Fruit fly (Drosophila melanogaster) whole organism, embryonic: ENCODE results near the gene CG14102.

Experiments
- Abd-B ChIP-seq: fragments of 200-800 bp; sonication (Bioruptor generic); optimal IDR thresholded peaks from 2 replicates; lab custom pipeline; 2018; ENCODE audit warnings: missing biosample characterization, mild to moderate bottlenecking, missing genetic modification characterization, moderate library complexity
- Atf6 ChIP-seq: fragments of 200-800 bp; sonication (Bioruptor generic); IDR thresholded peaks from 2 replicates; pipeline ENCODE4 v1.3.6; 2022; ENCODE audit warnings: missing biosample characterization, missing genetic modification characterization
- B-H1 ChIP-seq: fragments of 200-800 bp; sonication (Bioruptor generic); IDR thresholded peaks from 3 replicates; pipeline ENCODE4 v1.3.6; 2022; ENCODE audit warnings: missing biosample characterization, missing genetic modification characterization
- Bdp1 ChIP-seq: fragments of 200-800 bp; sonication (Bioruptor generic); optimal IDR thresholded peaks from 3 replicates; lab custom pipeline; 2016; ENCODE audit warnings: missing biosample characterization, missing genetic modification characterization
- CG1024 ChIP-seq: fragments of 200-800 bp; sonication (Bioruptor generic); IDR thresholded peaks from 2 replicates; pipeline ENCODE4 v1.3.6; 2022; ENCODE audit warnings: missing biosample characterization, missing genetic modification characterization
- CG1233 ChIP-seq: fragments of 200-800 bp; sonication (Bioruptor generic); optimal IDR thresholded peaks from 4 replicates; lab custom pipeline; 2018; ENCODE audit warnings: missing biosample characterization, mild to moderate bottlenecking, missing genetic modification characterization
- CG1647 ChIP-seq: fragments of 200-800 bp; sonication (Bioruptor generic); optimal IDR thresholded peaks from 3 replicates; lab custom pipeline; 2016; ENCODE audit warnings: missing biosample characterization, missing genetic modification characterization
- CG16813 ChIP-seq: fragments of 200-800 bp; sonication (Bioruptor generic); IDR thresholded peaks from 3 replicates; pipeline ENCODE4 v1.3.6; 2022; ENCODE audit warnings: missing biosample characterization, missing genetic modification characterization; ENCODE audit not compliant: partially characterized antibody
- CG17186 ChIP-seq: fragments of 200-800 bp; sonication (Bioruptor generic); optimal IDR thresholded peaks from 3 replicates; lab custom pipeline; 2017; ENCODE audit warnings: missing biosample characterization, missing genetic modification reagents, missing genetic modification characterization
- CG17328 ChIP-seq: fragments of 200-800 bp; sonication (Bioruptor generic); IDR thresholded peaks from 2 replicates; pipeline ENCODE4 v1.3.6; 2022; ENCODE audit warnings: missing biosample characterization, missing genetic modification characterization
- CG30020 ChIP-seq: fragments of 200-800 bp; optimal IDR thresholded peaks from 2 replicates; lab custom pipeline; 2019; ENCODE audit warnings: missing biosample characterization, mild to moderate bottlenecking, missing genetic modification characterization, moderate library complexity
- CG30403 ChIP-seq: fragments of 200-800 bp; sonication (Bioruptor generic); optimal IDR thresholded peaks from 3 replicates; lab custom pipeline; 2016; ENCODE audit warnings: missing biosample characterization, missing genetic modification characterization
- CG3838 ChIP-seq: fragments of 200-800 bp; sonication (Bioruptor generic); optimal IDR thresholded peaks from 3 replicates; lab custom pipeline; 2016; ENCODE audit warnings: missing biosample characterization, missing genetic modification characterization
- CG42726 ChIP-seq: fragments of 200-800 bp; sonication (Bioruptor generic); IDR thresholded peaks from 2 replicates; pipeline ENCODE4 v1.3.6; 2022; ENCODE audit warnings: missing biosample characterization, missing genetic modification characterization; ENCODE audit not compliant: partially characterized antibody
- CG4282 ChIP-seq: fragments of 200-800 bp; sonication (Bioruptor generic); optimal IDR thresholded peaks from 2 replicates; lab custom pipeline; 2016; ENCODE audit warnings: missing biosample characterization, missing genetic modification characterization
- CG6272 ChIP-seq: fragments of 200-800 bp; sonication (Bioruptor generic); IDR thresholded peaks from 2 replicates; pipeline ENCODE4 v1.3.6; 2022; ENCODE audit warnings: missing biosample characterization, missing genetic modification characterization
- Camta ChIP-seq: fragments of 200-800 bp; sonication (Bioruptor generic); optimal IDR thresholded peaks from 2 replicates; lab custom pipeline; 2016; ENCODE audit warnings: missing biosample characterization, missing genetic modification characterization
- Elba2 ChIP-seq: fragments of 200-800 bp; sonication (Bioruptor generic); optimal IDR thresholded peaks from 3 replicates; lab custom pipeline; 2016; ENCODE audit warnings: missing biosample characterization, missing genetic modification characterization
- HLH54F ChIP-seq: fragments of 200-800 bp; sonication (Bioruptor generic); optimal IDR thresholded peaks from 3 replicates; lab custom pipeline; 2016; ENCODE audit warnings: missing biosample characterization, missing genetic modification characterization
- HmgD ChIP-seq: fragments of 200-800 bp; sonication (Bioruptor generic); optimal IDR thresholded peaks from 3 replicates; lab custom pipeline; 2016; ENCODE audit warnings: missing biosample characterization, missing genetic modification characterization
- Jarid2 ChIP-seq: fragments of 200-800 bp; sonication (Bioruptor generic); optimal IDR thresholded peaks from 3 replicates; lab custom pipeline; 2017; ENCODE audit warnings: mild to moderate bottlenecking, missing biosample characterization, missing genetic modification reagents, missing genetic modification characterization
- NC2α ChIP-seq: fragments of 200-800 bp; sonication (Bioruptor generic); optimal IDR thresholded peaks from 2 replicates; lab custom pipeline; 2016; ENCODE audit warnings: missing biosample characterization, missing genetic modification characterization
- abd-A ChIP-seq: fragments of 200-800 bp; sonication (Bioruptor generic); optimal IDR thresholded peaks from 3 replicates; lab custom pipeline; 2019; ENCODE audit warnings: missing biosample characterization, mild to moderate bottlenecking, missing genetic modification characterization, moderate library complexity
- ap ChIP-seq: fragments of 200-800 bp; sonication (Bioruptor generic); IDR thresholded peaks from 2 replicates; pipeline ENCODE4 v1.3.6; 2022; ENCODE audit warnings: missing biosample characterization, missing genetic modification characterization
- bigmax ChIP-seq: fragments of 200-800 bp; sonication (Bioruptor generic); optimal IDR thresholded peaks from 2 replicates; lab custom pipeline; 2018; ENCODE audit warnings: missing biosample characterization, mild to moderate bottlenecking, missing genetic modification characterization
- cad ChIP-seq: fragments of >200 bp; optimal IDR thresholded peaks from 2 replicates; lab custom pipeline; 2017; ENCODE audit warnings: missing biosample characterization, missing genetic modification characterization
- cas ChIP-seq: fragments of 200-800 bp; sonication (Bioruptor generic); IDR thresholded peaks from 2 replicates; pipeline ENCODE4 v1.3.6; 2022; ENCODE audit warnings: missing biosample characterization, missing genetic modification characterization
- crc ChIP-seq: fragments of 200-800 bp; sonication (Bioruptor generic); optimal IDR thresholded peaks from 2 replicates; lab custom pipeline; 2016; ENCODE audit warnings: missing biosample characterization, missing genetic modification characterization
- dmrt11E ChIP-seq: fragments of 200-800 bp; sonication (Bioruptor generic); optimal IDR thresholded peaks from 3 replicates; lab custom pipeline; 2018; ENCODE audit warnings: missing biosample characterization, mild to moderate bottlenecking, missing genetic modification characterization, moderate library complexity
- en ChIP-seq: fragments of 200-800 bp; sonication (Bioruptor generic); optimal IDR thresholded peaks from 2 replicates; lab custom pipeline; 2016; ENCODE audit warnings: missing biosample characterization, missing genetic modification characterization
- fd102C ChIP-seq: fragments of 200-800 bp; sonication (Bioruptor generic); optimal IDR thresholded peaks from 2 replicates; lab custom pipeline; 2018; ENCODE audit warnings: missing biosample characterization, mild to moderate bottlenecking, missing genetic modification characterization, moderate library complexity
- gsb ChIP-seq: fragments of 200-800 bp; sonication (Bioruptor generic); IDR thresholded peaks from 2 replicates; pipeline ENCODE4 v1.3.6; 2022; ENCODE audit warnings: missing biosample characterization, missing genetic modification characterization
- gt ChIP-seq: fragments of 200-800 bp; sonication (Bioruptor generic); IDR thresholded peaks from 2 replicates; pipeline ENCODE4 v1.3.6; 2022; ENCODE audit warnings: missing biosample characterization, missing genetic modification characterization
- hbn ChIP-seq: fragments of 200-800 bp; sonication (Bioruptor generic); IDR thresholded peaks from 2 replicates; pipeline ENCODE4 v1.3.6; 2022; ENCODE audit warnings: missing biosample characterization, missing genetic modification characterization; ENCODE audit not compliant: partially characterized antibody
- her ChIP-seq: fragments of 200-800 bp; sonication (Bioruptor generic); optimal IDR thresholded peaks from 2 replicates; lab custom pipeline; 2016; ENCODE audit warnings: missing biosample characterization, missing genetic modification characterization
- hth ChIP-seq: fragments of >200 bp; optimal IDR thresholded peaks from 2 replicates; lab custom pipeline; 2017; ENCODE audit warnings: inconsistent platforms
- insv ChIP-seq, 2 experiments: fragments of 200-800 bp; sonication (Bioruptor generic); optimal IDR thresholded peaks; 3 replicates each; lab custom pipeline; 2016 to 2018; ENCODE audit warnings: missing biosample characterization in 2 of 2, missing genetic modification characterization in 2 of 2
- lola ChIP-seq, 3 experiments: fragments of >200 bp in 2 of 3; fragments of 200-800 bp in 1 of 3; sonication (Bioruptor generic) in 1 of 3; optimal IDR thresholded peaks; 2 replicates each; lab custom pipeline; 2017 to 2019; ENCODE audit warnings: missing biosample characterization in 3 of 3, missing genetic modification characterization in 3 of 3, mild to moderate bottlenecking in 1 of 3, moderate library complexity in 1 of 3
- luna ChIP-seq: fragments of 200-800 bp; sonication (Bioruptor generic); optimal IDR thresholded peaks from 2 replicates; lab custom pipeline; 2016; ENCODE audit warnings: missing biosample characterization, missing genetic modification characterization
- p53 ChIP-seq: fragments of 200-800 bp; sonication (Bioruptor generic); optimal IDR thresholded peaks from 2 replicates; lab custom pipeline; 2016; ENCODE audit warnings: missing biosample characterization, missing genetic modification characterization
- pnt ChIP-seq: fragments of 200-800 bp; sonication (Bioruptor generic); optimal IDR thresholded peaks from 3 replicates; lab custom pipeline; 2016; ENCODE audit warnings: missing biosample characterization, missing genetic modification characterization
- pzg ChIP-seq: fragments of 200-800 bp; sonication (Bioruptor generic); optimal IDR thresholded peaks from 3 replicates; lab custom pipeline; 2018; ENCODE audit warnings: missing biosample characterization, mild to moderate bottlenecking, missing genetic modification characterization, moderate library complexity
- sc ChIP-seq, 3 experiments: fragments of >200 bp in 2 of 3; fragments of 200-800 bp in 1 of 3; sonication (Bioruptor generic) in 1 of 3; optimal IDR thresholded peaks; 2 replicates in 2 of 3; 3 replicates in 1 of 3; lab custom pipeline; 2017; ENCODE audit warnings: mild to moderate bottlenecking in 1 of 3, missing biosample characterization in 1 of 3, missing genetic modification characterization in 1 of 3, missing genetic modification reagents in 1 of 3
- scrt ChIP-seq: fragments of 200-800 bp; sonication (Bioruptor generic); optimal IDR thresholded peaks from 2 replicates; lab custom pipeline; 2018; ENCODE audit warnings: missing biosample characterization, mild to moderate bottlenecking, missing genetic modification characterization, moderate library complexity
- sd ChIP-seq: fragments of 200-800 bp; sonication (Bioruptor generic); optimal IDR thresholded peaks from 3 replicates; lab custom pipeline; 2018; ENCODE audit warnings: missing biosample characterization, mild to moderate bottlenecking, missing genetic modification characterization, moderate library complexity
- seq ChIP-seq: fragments of 200-800 bp; sonication (Bioruptor generic); IDR thresholded peaks from 2 replicates; pipeline ENCODE4 v1.3.6; 2022; ENCODE audit warnings: missing biosample characterization, missing genetic modification characterization
- stwl ChIP-seq: fragments of 200-800 bp; sonication (Bioruptor generic); optimal IDR thresholded peaks from 3 replicates; lab custom pipeline; 2018; ENCODE audit warnings: missing biosample characterization, mild to moderate bottlenecking, missing genetic modification characterization, moderate library complexity
- sug ChIP-seq: fragments of 200-800 bp; optimal IDR thresholded peaks from 2 replicates; lab custom pipeline; 2019; ENCODE audit warnings: missing biosample characterization, mild to moderate bottlenecking, missing genetic modification characterization, moderate library complexity
- vvl ChIP-seq: fragments of 200-800 bp; sonication (Bioruptor generic); IDR thresholded peaks from 2 replicates; pipeline ENCODE4 v1.3.6; 2022; ENCODE audit warnings: missing biosample characterization, missing genetic modification characterization
- zf30C ChIP-seq: fragments of 200-800 bp; sonication (Bioruptor generic); optimal IDR thresholded peaks from 3 replicates; lab custom pipeline; 2018; ENCODE audit warnings: missing biosample characterization, mild to moderate bottlenecking, missing genetic modification characterization

The CG14102 gene

DNA sequence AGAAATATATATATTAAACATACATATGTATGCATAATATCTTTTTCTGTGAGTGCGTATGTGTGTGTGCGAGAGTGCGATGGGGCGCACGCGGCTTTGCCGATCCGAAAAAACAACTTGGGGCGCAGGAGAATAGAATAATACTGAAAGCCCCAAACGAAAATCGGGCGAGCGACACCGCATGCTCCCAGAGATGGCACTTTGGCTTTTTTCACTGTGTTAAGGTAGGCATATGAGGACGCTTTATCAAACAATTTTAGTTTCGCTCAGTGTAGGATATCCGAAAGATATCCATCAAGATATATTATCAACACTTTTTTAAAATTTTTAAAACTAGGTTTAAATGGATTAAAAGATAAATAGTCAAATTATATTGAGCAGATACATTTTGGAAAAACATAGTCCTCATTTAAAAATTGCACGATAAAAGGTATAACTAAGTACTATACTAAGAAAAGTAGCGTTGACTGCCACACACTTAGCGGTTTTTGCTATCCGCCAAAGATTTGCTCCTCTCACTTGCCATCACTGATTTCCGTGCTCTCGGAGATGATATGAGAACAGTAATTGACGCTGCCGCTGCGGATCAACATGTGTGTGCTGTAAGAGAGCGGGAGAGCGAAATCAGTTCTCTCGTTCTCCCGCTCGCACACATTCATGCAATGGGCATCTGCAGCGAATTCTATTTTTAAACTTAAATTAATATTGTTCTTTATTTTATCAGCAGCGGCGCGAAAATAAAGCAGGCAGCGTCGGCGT lies 10.0 kb downstream of the CG14102 start (continued):
- no peak for TF ChIP-seq HmgD (GFP tag; lab: Kevin White, UChicago)
- TF ChIP-seq sd, result peak; percentile 34
- TF ChIP-seq Atf6 (GFP tag; lab: Robert Waterston, UW), result peak; percentile 69
- no peak for TF ChIP-seq crc
- peak; percentile 6 for TF ChIP-seq NC2α
- no peak for TF ChIP-seq sc (optimal IDR thresholded peaks at IDR 0.05; lab: Kevin White, UChicago)
- TF ChIP-seq sc (GFP tag; optimal IDR thresholded peaks at IDR 0.05; lab: Kevin White, UChicago), result no peak
- peak; percentile 24 for TF ChIP-seq sug (tag; lab: Kevin White, UChicago)
- peak; percentile 42 for TF ChIP-seq p53 (GFP tag; lab: Kevin White, UChicago)
- no peak for TF ChIP-seq CG16813
- peak; percentile 19 for TF ChIP-seq CG3838
- no peak for TF ChIP-seq CG4282 (GFP tag; lab: Kevin White, UChicago)
- TF ChIP-seq hbn (GFP tag; lab: Robert Waterston, UW), result no peak
- TF ChIP-seq CG42726, result no peak
- no peak for TF ChIP-seq CG17186 (GFP tag; lab: Kevin White, UChicago)
- peak; percentile 57 for TF ChIP-seq HLH54F
- no peak for TF ChIP-seq B-H1 (GFP tag; lab: Robert Waterston, UW)
- TF ChIP-seq CG1647 (GFP tag; lab: Kevin White, UChicago), result peak; percentile 24
- TF ChIP-seq zf30C (GFP tag; lab: Kevin White, UChicago), result peak; percentile 75
- no peak for TF ChIP-seq scrt (GFP tag; lab: Kevin White, UChicago)
- no peak for TF ChIP-seq CG1024 (GFP tag; lab: Robert Waterston, UW)
- TF ChIP-seq luna (GFP tag; lab: Kevin White, UChicago), result no peak
- TF ChIP-seq Elba2 (GFP tag; lab: Kevin White, UChicago), result no peak
- no peak for TF ChIP-seq seq (GFP tag; lab: Robert Waterston, UW)
- TF ChIP-seq CG30403 (GFP tag; lab: Kevin White, UChicago), result peak; percentile 88
- TF ChIP-seq hth (lab: Kevin White, UChicago), result no peak
- no peak for TF ChIP-seq pzg (GFP tag; lab: Kevin White, UChicago)
- TF ChIP-seq CG17328 (GFP tag; lab: Robert Waterston, UW), result peak; percentile 4; the same call in 1 of the 2 replicates
- TF ChIP-seq Bdp1 (GFP tag; lab: Kevin White, UChicago), result peak; percentile 40
- TF ChIP-seq stwl (tag; lab: Kevin White, UChicago), result no peak
- TF ChIP-seq lola (GFP tag; optimal IDR thresholded peaks at IDR 0.05; lab: Kevin White, UChicago), result peak in 1 of 3 experiments; percentile 74
- TF ChIP-seq Abd-B (GFP tag; lab: Kevin White, UChicago), result peak; percentile 33
- TF ChIP-seq her (GFP tag; lab: Kevin White, UChicago), result no peak
- no peak for TF ChIP-seq CG6272 (GFP tag; lab: Robert Waterston, UW)
- no peak; the same call in 1 of the 2 replicates for TF ChIP-seq vvl
- TF ChIP-seq gt (GFP tag; lab: Robert Waterston, UW), result no peak
- no peak for TF ChIP-seq bigmax (GFP tag; lab: Kevin White, UChicago)
- peak in 1 of 2 experiments; percentile 45 for TF ChIP-seq insv (GFP tag; optimal IDR thresholded peaks at IDR 0.05; lab: Kevin White, UChicago)
- TF ChIP-seq gsb (GFP tag; lab: Robert Waterston, UW), result no peak
- no peak for TF ChIP-seq cad (GFP tag; lab: Kevin White, UChicago)
- peak; percentile 19 for TF ChIP-seq en (GFP tag; lab: Kevin White, UChicago)
- peak; percentile 85 for TF ChIP-seq Jarid2
- TF ChIP-seq abd-A, result peak; percentile 14
- peak; percentile 57 for TF ChIP-seq pnt (GFP tag; lab: Kevin White, UChicago)
- TF ChIP-seq Camta (GFP tag; lab: Kevin White, UChicago), result peak; percentile 69
- no peak for TF ChIP-seq cas (GFP tag; lab: Robert Waterston, UW)
- TF ChIP-seq CG1233, result peak; percentile 22
- TF ChIP-seq CG30020 (tag; lab: Kevin White, UChicago), result peak; percentile 37
- no peak for TF ChIP-seq ap (GFP tag; lab: Robert Waterston, UW)
- TF ChIP-seq dmrt11E, result peak; percentile 71
- no peak for TF ChIP-seq fd102C (GFP tag; lab: Kevin White, UChicago)
